Worm (Caenorhabditis elegans) whole organism, late embryonic: ENCODE measurements around the gene zig-13.
A peak's percentile ranks its signal among the peaks of the same experiment; 100 is the strongest.

Experiments used
- C38D4.7 ChIP-seq: fragments of 200-800 bp; sonication (Bioruptor generic); optimal IDR thresholded peaks from 2 replicates; lab custom pipeline; 2018; ENCODE audit warnings: mild to moderate bottlenecking, missing genetic modification characterization, moderate library complexity, missing compliant biosample characterization
- K02D7.2 ChIP-seq: sonication (generic microtip); optimal IDR thresholded peaks from 2 replicates; lab custom pipeline; 2017; ENCODE audit warnings: mild to moderate bottlenecking, missing genetic modification characterization, missing compliant biosample characterization
- K09A11.1 ChIP-seq: sonication (generic microtip); optimal IDR thresholded peaks from 2 replicates; lab custom pipeline; 2017; ENCODE audit warnings: antibody characterized with exemption, mild to moderate bottlenecking, missing genetic modification characterization, missing compliant biosample characterization; ENCODE audit not compliant: insufficient read depth
- Y22D7AL.16 ChIP-seq: sonication (generic microtip); optimal IDR thresholded peaks from 2 replicates; lab custom pipeline; 2016; ENCODE audit warnings: missing genetic modification characterization, missing compliant biosample characterization
- ama-1 ChIP-seq: fragments of 150-350 bp; optimal IDR thresholded peaks from 2 replicates; lab custom pipeline; 2014
- ceh-2 ChIP-seq: sonication (generic microtip); optimal IDR thresholded peaks from 2 replicates; lab custom pipeline; 2016; ENCODE audit warnings: missing genotype, missing genetic modification characterization, missing compliant biosample characterization
- ceh-22 ChIP-seq: sonication (generic microtip); optimal IDR thresholded peaks from 2 replicates; lab custom pipeline; 2017; ENCODE audit warnings: missing biosample characterization, missing genetic modification characterization
- ceh-31 ChIP-seq: sonication (generic microtip); optimal IDR thresholded peaks from 2 replicates; lab custom pipeline; 2016; ENCODE audit warnings: missing genetic modification characterization, missing compliant biosample characterization
- ceh-34 ChIP-seq: sonication (generic microtip); optimal IDR thresholded peaks from 2 replicates; lab custom pipeline; 2016; ENCODE audit warnings: mild to moderate bottlenecking, missing genetic modification characterization, missing compliant biosample characterization
- ceh-48 ChIP-seq: sonication (generic microtip); optimal IDR thresholded peaks from 2 replicates; lab custom pipeline; 2016; ENCODE audit warnings: missing genetic modification characterization, inconsistent platforms, missing compliant biosample characterization
- ceh-6 ChIP-seq: fragments of 200-800 bp; sonication (Bioruptor generic); optimal IDR thresholded peaks from 2 replicates; lab custom pipeline; 2018; ENCODE audit warnings: mild to moderate bottlenecking, missing genetic modification characterization, missing compliant biosample characterization
- ceh-9 ChIP-seq: sonication (generic microtip); optimal IDR thresholded peaks from 2 replicates; lab custom pipeline; 2016; ENCODE audit warnings: mild to moderate bottlenecking, missing genetic modification characterization, inconsistent platforms, missing compliant biosample characterization
- dmd-4 ChIP-seq: sonication (generic microtip); optimal IDR thresholded peaks from 2 replicates; lab custom pipeline; 2016; ENCODE audit warnings: borderline replicate concordance, missing genetic modification characterization, missing compliant biosample characterization
- dve-1 ChIP-seq: sonication (generic microtip); optimal IDR thresholded peaks from 2 replicates; lab custom pipeline; 2017; ENCODE audit warnings: antibody characterized with exemption, mild to moderate bottlenecking, missing genetic modification characterization, missing compliant biosample characterization
- elt-2 ChIP-seq: sonication (generic microtip); optimal IDR thresholded peaks from 2 replicates; lab custom pipeline; 2016; ENCODE audit warnings: missing genetic modification reagents, missing genetic modification characterization, missing compliant biosample characterization
- elt-4 ChIP-seq: sonication (generic microtip); optimal IDR thresholded peaks from 2 replicates; lab custom pipeline; 2016; ENCODE audit warnings: missing genetic modification characterization, missing compliant biosample characterization
- ets-4 ChIP-seq: sonication (generic microtip); optimal IDR thresholded peaks from 2 replicates; lab custom pipeline; 2016; ENCODE audit warnings: missing genetic modification characterization, missing compliant biosample characterization
- eyg-1 ChIP-seq: sonication (generic microtip); optimal IDR thresholded peaks from 2 replicates; lab custom pipeline; 2016; ENCODE audit warnings: missing genotype, missing genetic modification characterization, missing compliant biosample characterization
- hlh-13 ChIP-seq: fragments of 200-800 bp; sonication (Bioruptor generic); optimal IDR thresholded peaks from 2 replicates; lab custom pipeline; 2018; ENCODE audit warnings: mild to moderate bottlenecking, missing genetic modification characterization, missing compliant biosample characterization
- hlh-15 ChIP-seq: sonication (generic microtip); optimal IDR thresholded peaks from 2 replicates; lab custom pipeline; 2016; ENCODE audit warnings: missing genetic modification characterization, missing compliant biosample characterization
- hlh-6 ChIP-seq: sonication (generic microtip); optimal IDR thresholded peaks from 2 replicates; lab custom pipeline; 2016; ENCODE audit warnings: missing genotype, missing genetic modification characterization, missing compliant biosample characterization
- hlh-8 ChIP-seq: sonication (generic microtip); optimal IDR thresholded peaks from 2 replicates; lab custom pipeline; 2016; ENCODE audit warnings: missing genotype, missing genetic modification characterization, missing compliant biosample characterization
- lim-6 ChIP-seq: sonication (generic microtip); optimal IDR thresholded peaks from 2 replicates; lab custom pipeline; 2016; ENCODE audit warnings: missing genetic modification characterization, missing compliant biosample characterization
- lin-11 ChIP-seq: fragments of 200-800 bp; sonication (Bioruptor generic); optimal IDR thresholded peaks from 2 replicates; lab custom pipeline; 2018; ENCODE audit warnings: mild to moderate bottlenecking, missing genetic modification characterization, missing compliant biosample characterization
- mec-3 ChIP-seq: sonication (generic microtip); optimal IDR thresholded peaks from 2 replicates; lab custom pipeline; 2016; ENCODE audit warnings: borderline replicate concordance, missing genetic modification characterization, missing compliant biosample characterization
- npax-4 ChIP-seq: sonication (generic microtip); optimal IDR thresholded peaks from 2 replicates; lab custom pipeline; 2016; ENCODE audit warnings: missing genetic modification characterization, missing compliant biosample characterization
- odd-2 ChIP-seq: sonication (generic microtip); optimal IDR thresholded peaks from 2 replicates; lab custom pipeline; 2017; ENCODE audit warnings: antibody characterized with exemption, mild to moderate bottlenecking, missing genetic modification characterization, missing compliant biosample characterization
- pat-9 ChIP-seq: fragments of 200-800 bp; sonication (Bioruptor generic); optimal IDR thresholded peaks from 2 replicates; lab custom pipeline; 2018; ENCODE audit warnings: mild to moderate bottlenecking, missing genetic modification characterization, moderate library complexity, missing compliant biosample characterization
- pax-1 ChIP-seq: fragments of 150-350 bp; optimal IDR thresholded peaks from 2 replicates; lab custom pipeline; 2014; ENCODE audit warnings: missing biosample characterization, missing genetic modification characterization
- pha-2 ChIP-seq: sonication (generic microtip); optimal IDR thresholded peaks from 2 replicates; lab custom pipeline; 2017; ENCODE audit warnings: mild to moderate bottlenecking, missing genetic modification characterization, missing compliant biosample characterization
- pros-1 ChIP-seq: fragments of 150-350 bp; optimal IDR thresholded peaks from 2 replicates; lab custom pipeline; 2014; ENCODE audit warnings: missing biosample characterization, missing genetic modification reagents, missing genetic modification characterization
- rnt-1 ChIP-seq: sonication (generic microtip); optimal IDR thresholded peaks from 2 replicates; lab custom pipeline; 2016; ENCODE audit warnings: missing genetic modification characterization, missing compliant biosample characterization
- sox-4 ChIP-seq: sonication (generic microtip); optimal IDR thresholded peaks from 2 replicates; lab custom pipeline; 2017; ENCODE audit warnings: mild to moderate bottlenecking, missing genetic modification characterization, inconsistent platforms, missing compliant biosample characterization
- tbx-7 ChIP-seq: sonication (generic microtip); optimal IDR thresholded peaks from 2 replicates; lab custom pipeline; 2016; ENCODE audit warnings: missing genotype, missing genetic modification characterization, missing compliant biosample characterization
- ttx-3 ChIP-seq: sonication (generic microtip); optimal IDR thresholded peaks from 2 replicates; lab custom pipeline; 2016; ENCODE audit warnings: missing genetic modification reagents, missing genetic modification characterization, missing compliant biosample characterization
- zip-5 ChIP-seq: sonication (generic microtip); optimal IDR thresholded peaks from 2 replicates; lab custom pipeline; 2016; ENCODE audit warnings: missing genetic modification characterization, missing compliant biosample characterization
- ztf-16 ChIP-seq: sonication (generic microtip); optimal IDR thresholded peaks from 2 replicates; lab custom pipeline; 2017; ENCODE audit warnings: missing genetic modification characterization, missing compliant biosample characterization

Gene zig-13

DNA sequence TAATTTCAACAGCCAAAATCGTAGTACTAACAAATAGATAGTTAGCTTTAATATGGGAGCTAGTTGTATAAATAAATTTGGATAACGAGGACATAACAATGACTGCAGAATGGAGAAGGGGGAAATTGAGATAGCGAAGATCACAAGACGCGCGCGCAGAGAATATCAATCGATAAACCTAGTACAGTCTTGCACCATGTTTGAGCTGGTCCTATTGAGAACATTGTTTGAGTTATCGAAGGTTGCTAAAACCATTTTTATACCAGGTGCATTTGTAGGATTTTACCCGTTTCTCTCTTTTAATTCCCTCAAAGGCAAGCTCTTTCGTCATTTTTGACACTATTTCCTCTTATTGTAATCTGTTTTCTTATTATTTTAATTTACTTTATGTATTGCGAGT is 15.1 kb upstream of the zig-13 start, which contains the start of the genes F40G9.9 and F40G9.12:
Gene F40G9.9 (minus strand): TSS at position 101 of the 400 bp plus-strand sequence.
Gene F40G9.12 (plus strand): TSS at position 231 of the 400 bp plus-strand sequence.
- no peak for TF ChIP-seq elt-4
- no peak for TF ChIP-seq ama-1 (lab: Kevin White, UChicago)
- TF ChIP-seq eyg-1 = no peak
- TF ChIP-seq, all 69 proteins: peak for 0

DNA sequence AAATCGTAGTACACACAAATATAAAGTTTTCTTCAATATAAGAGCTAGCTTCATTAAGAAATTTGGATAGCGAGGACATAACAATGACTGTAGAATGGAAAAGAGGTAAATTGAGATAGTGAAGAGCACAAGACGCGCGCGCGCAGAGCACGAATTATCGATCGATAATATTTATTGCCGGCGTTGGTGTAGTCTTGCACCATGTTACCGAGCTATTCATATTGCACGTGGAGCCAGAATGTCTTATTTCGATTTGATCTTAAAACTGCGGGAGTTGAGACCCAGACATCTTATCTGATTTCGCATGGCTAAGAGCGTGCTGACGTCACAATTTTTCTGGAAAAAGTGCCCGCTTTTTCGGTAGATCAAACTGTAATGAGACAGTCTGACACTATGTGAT is 12.9 kb upstream of the zig-13 start, which contains the start of gene F40G9.18:
Gene F40G9.18 (minus strand): TSS at position 101 of the 400 bp plus-strand sequence.
- TF ChIP-seq npax-4 (tag; lab: Kevin White, UChicago) (no peak), hlh-8 (no peak), elt-2 (tag; lab: Kevin White, UChicago) (no peak), sox-4 (no peak), K02D7.2 (no peak), zip-5 (tag; lab: Kevin White, UChicago) (no peak), hlh-13 (GFP tag; lab: Kevin White, UChicago) (no peak)
- TF ChIP-seq, all 69 proteins: peak for 0

DNA sequence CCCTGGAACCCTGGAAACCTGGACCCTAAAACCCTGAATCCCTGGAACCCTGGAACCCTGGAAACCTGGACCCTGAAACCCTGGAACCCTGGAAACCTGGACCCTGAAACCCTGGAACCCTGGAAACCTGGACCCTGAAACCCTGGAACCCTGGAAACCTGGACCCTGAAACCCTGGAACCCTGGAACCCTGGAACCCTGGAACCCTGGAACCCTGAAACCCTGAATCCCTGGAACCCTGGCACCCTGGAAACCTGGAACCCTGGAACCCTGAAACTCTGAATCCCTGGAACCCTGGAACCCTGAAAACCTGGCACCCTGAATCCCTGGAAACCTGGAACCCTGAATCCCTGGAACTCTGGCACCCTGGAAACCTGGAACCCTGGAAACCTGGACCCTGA is 11.8 kb upstream of the zig-13 start:
- TF ChIP-seq elt-4 = peak; percentile 35

DNA sequence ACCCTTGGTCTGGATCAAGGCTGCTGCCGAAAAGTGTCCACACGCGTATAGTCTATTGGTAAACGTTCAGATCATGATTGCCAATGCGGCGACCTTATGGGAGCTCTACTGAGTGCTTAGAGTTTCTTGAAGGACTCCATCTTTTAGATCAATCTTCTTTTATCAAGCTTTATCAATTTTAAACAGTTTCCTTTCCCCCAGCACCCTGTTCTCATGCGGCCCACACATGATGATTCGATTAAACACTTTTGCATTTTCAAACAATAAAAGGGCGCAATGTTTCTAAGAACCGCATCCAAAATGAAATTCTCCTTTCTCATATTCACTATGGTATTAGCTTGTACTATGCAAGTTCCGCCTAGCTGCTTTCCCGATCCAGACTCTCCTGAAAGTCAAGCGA is 8.8 kb upstream of the zig-13 start, which contains the start of gene F40G9.7:
Gene F40G9.7 (plus strand): TSS at position 301 of the 400 bp plus-strand sequence.
- no peak for TF ChIP-seq pros-1
- no peak for TF ChIP-seq rnt-1
- TF ChIP-seq pat-9 (tag; lab: Kevin White, UChicago) = no peak
- no peak for TF ChIP-seq dmd-4 (tag; lab: Kevin White, UChicago)
- no peak for TF ChIP-seq ztf-16 (tag; lab: Kevin White, UChicago)
- no peak for TF ChIP-seq ceh-6
- TF ChIP-seq tbx-7 (tag; lab: Kevin White, UChicago) = no peak
- no peak for TF ChIP-seq hlh-15 (tag; lab: Kevin White, UChicago)
- no peak for TF ChIP-seq npax-4 (tag; lab: Kevin White, UChicago)
- no peak for TF ChIP-seq odd-2 (tag; lab: Kevin White, UChicago)
- TF ChIP-seq lim-6 (tag; lab: Kevin White, UChicago) = no peak
- TF ChIP-seq mec-3 (tag; lab: Kevin White, UChicago) = no peak

DNA sequence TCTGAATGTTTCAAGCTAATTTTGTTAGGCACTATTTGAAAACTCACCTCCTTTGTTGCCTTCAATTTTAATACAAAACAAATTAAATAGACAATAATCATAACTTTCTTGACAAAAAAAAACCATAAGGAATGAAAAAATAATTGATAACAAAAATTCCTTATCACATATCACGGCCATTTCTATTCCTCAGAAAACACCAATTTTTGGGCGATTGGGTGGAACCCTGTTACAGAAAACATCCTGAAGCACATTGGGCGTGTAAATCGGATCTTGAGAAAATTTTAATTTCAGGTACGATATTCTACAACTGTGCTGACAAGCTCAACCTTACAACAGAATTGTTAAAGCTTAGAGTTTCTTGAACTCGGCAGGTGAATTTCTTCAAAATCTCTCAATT is 8.2 kb upstream of the zig-13 start, which contains the start of gene F40G9.8:
Gene F40G9.8 (minus strand): TSS at position 101 of the 400 bp plus-strand sequence.
- TF ChIP-seq ceh-2 (tag; lab: Kevin White, UChicago) (no peak), hlh-6 (tag; lab: Kevin White, UChicago) (no peak), Y22D7AL.16 (no peak), pros-1 (no peak)
- TF ChIP-seq, all 69 proteins: peak for 0

DNA sequence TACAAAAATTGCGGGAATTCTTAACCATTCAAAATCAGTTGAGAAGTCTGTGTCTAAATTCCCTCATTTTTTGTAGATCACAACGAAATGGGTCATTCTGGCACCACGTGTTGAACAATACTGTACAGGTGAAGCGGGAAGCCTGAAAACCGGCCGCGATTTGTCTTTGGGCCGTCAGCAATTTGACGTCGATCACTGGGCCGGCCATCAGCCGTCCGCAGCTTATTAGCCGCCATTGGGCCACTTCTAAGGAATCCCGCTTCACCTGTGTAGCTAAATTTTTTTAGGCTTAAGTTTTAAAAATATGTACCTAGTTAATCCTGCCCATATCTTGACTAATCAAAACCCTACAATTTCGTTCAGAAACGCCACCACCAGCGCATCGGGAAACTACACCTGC is 3.1 kb upstream of the zig-13 start:
- peak; percentile 3 for TF ChIP-seq lim-6 (tag; lab: Kevin White, UChicago)
- TF ChIP-seq dve-1 (tag; lab: Kevin White, UChicago) = no peak

DNA sequence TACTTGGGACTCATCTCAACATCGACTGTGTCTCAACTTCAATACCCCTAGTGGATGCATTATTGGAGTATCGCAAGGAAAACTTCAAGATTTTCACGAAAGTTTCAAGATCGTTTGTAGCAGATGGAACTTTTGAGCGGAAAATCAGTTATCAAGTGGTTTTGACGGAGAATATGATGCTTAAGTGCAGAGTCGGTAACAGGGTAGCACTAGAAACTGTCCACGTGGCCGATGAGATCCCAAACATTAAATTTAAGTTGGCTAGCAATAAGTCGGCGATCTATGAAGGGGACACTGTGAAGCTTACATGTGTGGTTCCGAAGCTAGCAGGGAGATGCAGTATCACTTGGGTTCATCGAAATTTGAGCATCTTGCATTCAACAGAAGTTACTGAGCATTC is 2.6 kb upstream of the zig-13 start:
- TF ChIP-seq pax-1 (tag; lab: Kevin White, UChicago) = no peak

DNA sequence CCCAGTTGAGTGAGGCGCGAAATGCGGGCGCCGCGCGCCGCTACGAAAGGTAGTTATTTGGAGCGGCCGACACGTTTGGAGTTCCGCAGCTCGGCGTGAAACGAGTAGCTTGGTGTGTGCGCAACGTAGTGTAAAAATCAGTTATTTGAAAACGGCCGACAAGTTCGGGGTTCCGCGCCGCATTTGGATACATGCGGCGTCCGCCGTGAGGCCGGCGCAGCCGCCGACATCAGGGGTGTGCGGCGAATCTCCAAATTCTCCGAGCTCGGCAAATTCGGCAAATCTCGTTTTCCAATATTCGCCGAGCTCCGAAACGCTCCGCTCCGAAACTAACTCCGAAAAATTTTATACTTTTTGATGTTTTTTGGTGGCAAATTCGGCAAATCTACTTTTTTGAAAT is 1.4 kb upstream of the zig-13 start:
- TF ChIP-seq rnt-1 (no peak), ztf-16 (tag; lab: Kevin White, UChicago) (no peak), ets-4 (no peak), dve-1 (tag; lab: Kevin White, UChicago) (no peak), ceh-9 (tag; lab: Kevin White, UChicago) (no peak), pha-2 (no peak), lin-11 (tag; lab: Kevin White, UChicago) (no peak), ceh-31 (no peak), ceh-34 (tag; lab: Kevin White, UChicago) (no peak), K09A11.1 (tag; lab: Kevin White, UChicago) (no peak), C38D4.7 (GFP tag; lab: Kevin White, UChicago) (no peak), ceh-22 (tag; lab: Kevin White, UChicago) (no peak), ceh-48 (no peak), ttx-3 (tag; lab: Kevin White, UChicago) (no peak), hlh-15 (tag; lab: Kevin White, UChicago) (no peak), zip-5 (tag; lab: Kevin White, UChicago) (no peak)
